Worm (Caenorhabditis elegans) whole organism, L1 larva: ENCODE results near the gene C08F11.13.

Experiments
- C04F5.9 ChIP-seq: sonication (generic microtip); optimal IDR thresholded peaks from 2 replicates; lab custom pipeline; 2016; ENCODE audit warnings: missing genetic modification characterization, missing compliant biosample characterization
- F16B12.6 ChIP-seq: fragments of 150-350 bp; optimal IDR thresholded peaks from 2 replicates; lab custom pipeline; 2014; ENCODE audit warnings: missing biosample characterization, missing genetic modification characterization
- ceh-8 ChIP-seq: fragments of 200-800 bp; sonication (Bioruptor generic); optimal IDR thresholded peaks from 2 replicates; lab custom pipeline; 2018; ENCODE audit warnings: mild to moderate bottlenecking, missing genetic modification characterization, moderate library complexity, missing compliant biosample characterization
- ceh-88 ChIP-seq: fragments of 200-800 bp; sonication (Bioruptor generic); IDR thresholded peaks from 2 replicates; pipeline ENCODE4 v1.3.6; 2022; ENCODE audit warnings: missing genetic modification characterization, missing compliant biosample characterization
- ces-1 ChIP-seq: fragments of 150-350 bp; optimal IDR thresholded peaks from 2 replicates; lab custom pipeline; 2014; ENCODE audit warnings: missing biosample characterization, missing genetic modification reagents, missing genetic modification characterization
- dpl-1 ChIP-seq, 3 experiments: fragments of 150-350 bp in 2 of 3; sonication (generic microtip) in 1 of 3; optimal IDR thresholded peaks; 2 replicates each; lab custom pipeline; 2014 to 2017; ENCODE audit warnings: missing biosample characterization in 3 of 3, missing genetic modification characterization in 3 of 3, missing genetic modification reagents in 3 of 3
- dsc-1 ChIP-seq: sonication (generic microtip); optimal IDR thresholded peaks from 2 replicates; lab custom pipeline; 2016; ENCODE audit warnings: mild to moderate bottlenecking, missing genetic modification characterization, missing compliant biosample characterization
- efl-1 ChIP-seq, 4 experiments: fragments of 150-350 bp; optimal IDR thresholded peaks in 3 of 4; peaks in 1 of 4; 1 replicate in 1 of 4; 2 replicates in 3 of 4; lab custom pipeline; 2014; ENCODE audit warnings: missing biosample characterization in 2 of 4, missing genetic modification characterization in 2 of 4, missing genetic modification reagents in 2 of 4
- egl-27 ChIP-seq, 2 experiments: fragments of 150-350 bp in 1 of 2; sonication (generic microtip); optimal IDR thresholded peaks; 3 replicates each; lab custom pipeline; 2017 to 2018; ENCODE audit warnings: missing biosample characterization in 2 of 2, missing genetic modification characterization in 2 of 2, missing genetic modification reagents in 2 of 2
- elt-2 ChIP-seq: sonication (generic microtip); optimal IDR thresholded peaks from 2 replicates; lab custom pipeline; 2016; ENCODE audit warnings: missing genetic modification characterization, mild to moderate bottlenecking, inconsistent platforms, missing compliant biosample characterization, missing genetic modification reagents
- elt-3 ChIP-seq, 6 experiments: fragments of 150-350 bp in 1 of 6; sonication (generic microtip); optimal IDR thresholded peaks; 2 replicates each; lab custom pipeline; 2017 to 2018; ENCODE audit warnings: missing biosample characterization in 6 of 6, missing genetic modification characterization in 6 of 6, inconsistent platforms in 1 of 6
- fkh-10 ChIP-seq: sonication (generic microtip); optimal IDR thresholded peaks from 2 replicates; lab custom pipeline; 2017; ENCODE audit warnings: missing biosample characterization, missing genetic modification reagents, missing genetic modification characterization
- fkh-8 ChIP-seq: sonication (generic microtip); optimal IDR thresholded peaks from 2 replicates; lab custom pipeline; 2016; ENCODE audit warnings: mild to moderate bottlenecking, missing genetic modification characterization, missing compliant biosample characterization
- hpl-2 ChIP-seq: fragments of 150-350 bp; optimal IDR thresholded peaks from 2 replicates; lab custom pipeline; 2014; ENCODE audit warnings: missing biosample characterization, missing genetic modification reagents, missing genetic modification characterization
- jun-1 ChIP-seq: fragments of 150-350 bp; optimal IDR thresholded peaks from 2 replicates; lab custom pipeline; 2014; ENCODE audit warnings: missing biosample characterization, missing genetic modification reagents, missing genetic modification characterization
- lin-13 ChIP-seq: fragments of 150-350 bp; optimal IDR thresholded peaks from 2 replicates; lab custom pipeline; 2014; ENCODE audit warnings: missing biosample characterization, missing genetic modification reagents, missing genetic modification characterization
- lin-35 ChIP-seq, 2 experiments: fragments of 150-350 bp; optimal IDR thresholded peaks; 2 replicates each; lab custom pipeline; 2014; ENCODE audit warnings: missing biosample characterization in 2 of 2, missing genetic modification characterization in 2 of 2, missing genetic modification reagents in 2 of 2
- lin-39 ChIP-seq: fragments of 150-350 bp; optimal IDR thresholded peaks from 2 replicates; lab custom pipeline; 2014; ENCODE audit warnings: missing biosample characterization, missing genetic modification reagents, missing genetic modification characterization
- lir-3 ChIP-seq: sonication (generic microtip); optimal IDR thresholded peaks from 2 replicates; lab custom pipeline; 2016; ENCODE audit warnings: mild to moderate bottlenecking, missing genetic modification characterization, moderate library complexity, missing compliant biosample characterization; ENCODE audit not compliant: poor library complexity
- mab-9 ChIP-seq: fragments of 200-800 bp; sonication (Bioruptor generic); IDR thresholded peaks from 2 replicates; pipeline ENCODE4 v1.3.6; 2022; ENCODE audit warnings: missing genetic modification reagents, missing genetic modification characterization, missing compliant biosample characterization
- mdl-1 ChIP-seq, 2 experiments: fragments of 150-350 bp; optimal IDR thresholded peaks; 2 replicates each; lab custom pipeline; 2014 to 2017; ENCODE audit warnings: missing biosample characterization in 2 of 2, missing genetic modification characterization in 2 of 2, inconsistent platforms in 1 of 2
- nhr-11 ChIP-seq: fragments of 150-350 bp; optimal IDR thresholded peaks from 2 replicates; lab custom pipeline; 2014; ENCODE audit warnings: missing biosample characterization, missing genetic modification characterization
- nhr-28 ChIP-seq: fragments of 150-350 bp; optimal IDR thresholded peaks from 2 replicates; lab custom pipeline; 2014; ENCODE audit warnings: missing biosample characterization, missing genetic modification characterization
- nhr-47 ChIP-seq: sonication (generic microtip); optimal IDR thresholded peaks from 2 replicates; lab custom pipeline; 2016; ENCODE audit warnings: mild to moderate bottlenecking, missing genetic modification characterization, moderate library complexity, missing compliant biosample characterization
- nhr-71 ChIP-seq: sonication (generic microtip); optimal IDR thresholded peaks from 2 replicates; lab custom pipeline; 2016; ENCODE audit warnings: mild to moderate bottlenecking, missing genetic modification characterization, moderate library complexity, missing compliant biosample characterization
- rnt-1 ChIP-seq: sonication (generic microtip); optimal IDR thresholded peaks from 2 replicates; lab custom pipeline; 2016; ENCODE audit warnings: mild to moderate bottlenecking, missing genetic modification characterization, moderate library complexity, missing compliant biosample characterization
- skn-1 ChIP-seq: fragments of 150-350 bp; optimal IDR thresholded peaks from 2 replicates; lab custom pipeline; 2014; ENCODE audit warnings: missing biosample characterization, missing genetic modification characterization
- snu-23 ChIP-seq: sonication (generic microtip); optimal IDR thresholded peaks from 2 replicates; lab custom pipeline; 2016; ENCODE audit warnings: missing genetic modification characterization, missing compliant biosample characterization
- tlp-1 ChIP-seq: fragments of 150-350 bp; optimal IDR thresholded peaks from 2 replicates; lab custom pipeline; 2014; ENCODE audit warnings: missing biosample characterization, missing genetic modification characterization
- unc-130 ChIP-seq: fragments of 150-350 bp; optimal IDR thresholded peaks from 2 replicates; lab custom pipeline; 2017; ENCODE audit warnings: missing biosample characterization, missing genetic modification characterization, inconsistent platforms
- unc-62 ChIP-seq: fragments of 150-350 bp; optimal IDR thresholded peaks from 2 replicates; lab custom pipeline; 2014; ENCODE audit warnings: missing biosample characterization, missing genetic modification reagents, missing genetic modification characterization
- unc-86 ChIP-seq: sonication (generic microtip); optimal IDR thresholded peaks from 2 replicates; lab custom pipeline; 2016; ENCODE audit warnings: missing genetic modification characterization, missing compliant biosample characterization
- unc-98 ChIP-seq: fragments of 200-800 bp; sonication (Bioruptor generic); IDR thresholded peaks from 2 replicates; pipeline ENCODE4 v1.3.6; 2022; ENCODE audit warnings: missing genetic modification characterization, missing compliant biosample characterization
- vab-15 ChIP-seq: sonication (generic microtip); optimal IDR thresholded peaks from 2 replicates; lab custom pipeline; 2017; ENCODE audit warnings: missing genotype, mild to moderate bottlenecking, missing genetic modification characterization, missing compliant biosample characterization
- xbp-1 ChIP-seq: sonication (generic microtip); optimal IDR thresholded peaks from 2 replicates; lab custom pipeline; 2016; ENCODE audit warnings: missing genetic modification characterization, missing compliant biosample characterization
- ztf-11 ChIP-seq, 2 experiments: sonication (generic microtip); optimal IDR thresholded peaks; 2 replicates each; lab custom pipeline; 2016 to 2017; ENCODE audit warnings: missing genetic modification characterization in 2 of 2, missing biosample characterization in 1 of 2, missing compliant biosample characterization in 1 of 2

C08F11.13 gene

DNA sequence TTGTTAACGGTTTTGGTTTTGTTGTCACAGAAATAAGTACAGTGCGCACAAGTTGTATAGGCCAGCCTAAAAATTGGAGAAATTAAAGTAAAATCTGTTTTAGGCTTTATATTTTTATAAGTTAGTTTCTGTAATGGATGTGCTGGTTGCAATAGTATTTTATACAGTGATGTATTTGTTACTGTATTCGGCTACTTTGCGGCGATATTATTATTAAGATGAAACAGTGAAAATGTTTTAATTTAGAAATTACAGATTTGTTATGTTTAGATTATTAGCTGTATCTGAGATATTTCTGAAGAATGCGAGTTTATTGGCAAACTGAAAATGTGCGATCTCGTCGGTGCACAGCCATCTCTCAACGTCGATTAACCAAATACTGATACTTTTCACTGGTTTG is 37.9 kb upstream of the C08F11.13 start, which contains the start of gene ule-4:
TSS of gene ule-4 (minus strand) at position 101 of the 400 bp plus-strand sequence.
- TF ChIP-seq ceh-8 (GFP tag; lab: Kevin White, UChicago): no peak
- no peak for TF ChIP-seq ztf-11 (tag; optimal IDR thresholded peaks at IDR 0.05; lab: Kevin White, UChicago)
- TF ChIP-seq nhr-28: no peak
- TF ChIP-seq snu-23: no peak
- no peak for TF ChIP-seq lir-3 (tag; lab: Kevin White, UChicago)
- TF ChIP-seq unc-130 (tag; lab: Kevin White, UChicago): no peak
- no peak for TF ChIP-seq fkh-10 (GFP tag; lab: Kevin White, UChicago)
- TF ChIP-seq nhr-11 (tag; lab: Kevin White, UChicago): no peak
- TF ChIP-seq fkh-8 (tag; lab: Kevin White, UChicago): no peak
- no peak for TF ChIP-seq F16B12.6 (tag; lab: Kevin White, UChicago)
- TF ChIP-seq ces-1 (GFP tag; lab: Kevin White, UChicago): no peak
- no peak for TF ChIP-seq rnt-1 (tag; lab: Kevin White, UChicago)
- no peak for TF ChIP-seq xbp-1 (tag; lab: Kevin White, UChicago)
- no peak for TF ChIP-seq efl-1 (optimal IDR thresholded peaks at IDR 0.05; lab: Kevin White, UChicago)
- no peak for TF ChIP-seq efl-1 (GFP tag; optimal IDR thresholded peaks at IDR 0.05 in 1 of 2; lab: Kevin White, UChicago)
- no peak for TF ChIP-seq nhr-47
- no peak for TF ChIP-seq dpl-1 (GFP tag; optimal IDR thresholded peaks at IDR 0.05; lab: Kevin White, UChicago)
- no peak for TF ChIP-seq egl-27 (tag; optimal IDR thresholded peaks at IDR 0.05; lab: Kevin White, UChicago)
- no peak for TF ChIP-seq skn-1 (tag; lab: Kevin White, UChicago)
- no peak for TF ChIP-seq unc-62 (GFP tag; lab: Kevin White, UChicago)

- TF ChIP-seq mdl-1 (tag; optimal IDR thresholded peaks at IDR 0.05; lab: Kevin White, UChicago): no peak
- no peak for TF ChIP-seq lin-13 (GFP tag; lab: Kevin White, UChicago)
- TF ChIP-seq elt-3 (tag; optimal IDR thresholded peaks at IDR 0.05; lab: Kevin White, UChicago): no peak
- TF ChIP-seq unc-98 (GFP tag; lab: Robert Waterston, UW): no peak
- TF ChIP-seq dpl-1 (GFP tag; optimal IDR thresholded peaks at IDR 0.05; lab: Kevin White, UChicago): no peak
- TF ChIP-seq lin-39 (tag; lab: Kevin White, UChicago): no peak
- TF ChIP-seq ceh-88 (GFP tag; lab: Robert Waterston, UW): no peak
- no peak for TF ChIP-seq mab-9 (GFP tag; lab: Robert Waterston, UW)
- TF ChIP-seq hpl-2 (GFP tag; lab: Kevin White, UChicago): no peak
- no peak for TF ChIP-seq dsc-1 (tag; lab: Kevin White, UChicago)
- no peak for TF ChIP-seq fkh-8 (tag; lab: Kevin White, UChicago)
- no peak for TF ChIP-seq jun-1 (tag; lab: Kevin White, UChicago)
- TF ChIP-seq ztf-11 (tag; optimal IDR thresholded peaks at IDR 0.05; lab: Kevin White, UChicago): no peak
- TF ChIP-seq lir-3 (tag; lab: Kevin White, UChicago): no peak
- TF ChIP-seq C04F5.9: no peak
- TF ChIP-seq nhr-47: no peak
- no peak for TF ChIP-seq nhr-71 (tag; lab: Kevin White, UChicago)
- TF ChIP-seq unc-86 (tag; lab: Kevin White, UChicago): no peak
- no peak for TF ChIP-seq skn-1 (tag; lab: Kevin White, UChicago)
These were observed 36.1 kb upstream of the C08F11.13 start, which contains the start of gene srz-29 for ce11 chrIV:13645823-13646222. Gene srz-29, minus strand, starts transcription at chrIV:13645923.

DNA sequence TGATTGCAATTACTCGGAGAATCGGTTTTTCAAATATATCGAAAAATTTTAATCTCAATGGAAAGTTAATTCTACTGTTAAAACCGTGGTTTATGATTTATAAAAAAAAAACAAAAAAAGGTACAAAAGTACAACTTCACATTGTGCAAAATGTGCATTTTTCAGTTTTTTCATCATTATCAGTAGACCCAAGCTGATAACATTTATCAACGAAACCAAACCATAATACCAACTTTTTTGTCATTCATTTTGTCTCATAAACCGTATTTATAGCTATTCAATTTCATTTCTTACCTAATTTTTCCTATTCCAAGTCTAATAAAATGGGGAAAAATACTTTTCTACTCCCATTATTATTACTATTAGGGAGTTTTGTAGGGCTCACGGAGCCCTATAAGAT is 29.3 kb upstream of the C08F11.13 start, which contains the start of gene ugt-22:
TSS of gene ugt-22 (plus strand) at position 234 of the 400 bp plus-strand sequence.
- TF ChIP-seq lir-3 (tag; lab: Kevin White, UChicago): no peak
- TF ChIP-seq vab-15 (tag; lab: Kevin White, UChicago): no peak
- peak; percentile 1 for TF ChIP-seq tlp-1 (tag; lab: Kevin White, UChicago)
- TF ChIP-seq elt-2: peak; percentile 80
- peak in 1 of 2 experiments; percentile 8 for TF ChIP-seq lin-35 (GFP tag; optimal IDR thresholded peaks at IDR 0.05; lab: Kevin White, UChicago)
- TF ChIP-seq ztf-11 (tag; optimal IDR thresholded peaks at IDR 0.05; lab: Kevin White, UChicago): no peak
- no peak for TF ChIP-seq efl-1 (optimal IDR thresholded peaks at IDR 0.05; lab: Kevin White, UChicago)
- peak in 1 of 2 experiments; percentile 66 for TF ChIP-seq efl-1 (GFP tag; optimal IDR thresholded peaks at IDR 0.05 in 1 of 2; lab: Kevin White, UChicago)
- no peak for TF ChIP-seq unc-98 (GFP tag; lab: Robert Waterston, UW)
